Worm (Caenorhabditis elegans): ENCODE measurements around the gene B0563.6.

The B0563.6 gene

ce11 chrX:9103048-9103447 lies 34.5 kb upstream of the B0563.6 start:
- TF ChIP-seq cebp-1 (GFP tag; IDR thresholded peaks at IDR 0.05) (no peak), cebp-1 (tag; optimal IDR thresholded peaks at IDR 0.05) (no peak), fkh-3 (tag; optimal IDR thresholded peaks at IDR 0.05) (no peak), nhr-90 (tag; optimal IDR thresholded peaks at IDR 0.05) (no peak), lag-1 (GFP tag; IDR thresholded peaks at IDR 0.05) (no peak), snpc-1.1 (tag; optimal IDR thresholded peaks at IDR 0.05; ENCODE audit: insufficient read depth) (no peak), rpc-1 (optimal IDR thresholded peaks at IDR 0.05) (no peak), rpc-1 (tag; optimal IDR thresholded peaks at IDR 0.05) (no peak), hlh-12 (tag; optimal IDR thresholded peaks at IDR 0.05) (no peak), snpc-1.3 (tag; optimal IDR thresholded peaks at IDR 0.05; ENCODE audit: insufficient read depth) (no peak), mes-4 (tag; optimal IDR thresholded peaks at IDR 0.05) (no peak), egrh-3 (GFP tag; IDR thresholded peaks at IDR 0.05) (no peak), dox-1 (GFP tag; IDR thresholded peaks at IDR 0.05) (no peak), ztf-26 (tag; optimal IDR thresholded peaks at IDR 0.05) (no peak), chd-7 (tag; optimal IDR thresholded peaks at IDR 0.05) (no peak)

ce11 chrX:9103584-9103983 lies 33.9 kb upstream of the B0563.6 start:
- TF ChIP-seq D2030.7 (GFP tag; IDR thresholded peaks at IDR 0.05) (no peak), zfh-2 (GFP tag; conservative IDR thresholded peaks at IDR 0.05) (0 out of 2 replicates have a peak, but pooled peaks have one; percentile 17)

ce11 chrX:9104399-9104798 lies 33.1 kb upstream of the B0563.6 start:
- no peak for TF ChIP-seq ets-4 (GFP tag; optimal IDR thresholded peaks at IDR 0.05)
- no peak for TF ChIP-seq attf-3 (GFP tag; conservative IDR thresholded peaks at IDR 0.05)
- no peak for TF ChIP-seq dpl-1 (GFP tag; optimal IDR thresholded peaks at IDR 0.05)
- TF ChIP-seq ceh-91 (GFP tag; IDR thresholded peaks at IDR 0.05): no peak
- TF ChIP-seq rec-8 (tag; optimal IDR thresholded peaks at IDR 0.05): no peak
- no peak for TF ChIP-seq madf-3 (GFP tag; IDR thresholded peaks at IDR 0.05)
- no peak for TF ChIP-seq F22D6.2 (tag; optimal IDR thresholded peaks at IDR 0.05)
- TF ChIP-seq lin-40 (tag; optimal IDR thresholded peaks at IDR 0.05): no peak
- no peak for TF ChIP-seq rcor-1 (GFP tag; IDR thresholded peaks at IDR 0.05)
- no peak for TF ChIP-seq repo-1 (tag; optimal IDR thresholded peaks at IDR 0.05)
- no peak for TF ChIP-seq ztf-6 (GFP tag; IDR thresholded peaks at IDR 0.05)
- TF ChIP-seq die-1 (tag; optimal IDR thresholded peaks at IDR 0.05): no peak
- TF ChIP-seq nfya-1 (tag; optimal IDR thresholded peaks at IDR 0.05; ENCODE audit: borderline replicate concordance, insufficient read depth): no peak
- no peak for TF ChIP-seq tlf-1 (GFP tag; optimal IDR thresholded peaks at IDR 0.05)
- TF ChIP-seq F10E7.11 (tag; optimal IDR thresholded peaks at IDR 0.05): no peak
- no peak for TF ChIP-seq ekl-4 (GFP tag; IDR thresholded peaks at IDR 0.05)
- no peak for TF ChIP-seq F57C9.4 (tag; optimal IDR thresholded peaks at IDR 0.05)

- TF ChIP-seq ekl-4 (GFP tag; IDR thresholded peaks at IDR 0.05) (no peak), T26A5.8 (tag; optimal IDR thresholded peaks at IDR 0.05) (no peak), die-1 (tag; optimal IDR thresholded peaks at IDR 0.05) (no peak), Y53G8AR.9 (GFP tag; conservative IDR thresholded peaks at IDR 0.05) (no peak), ztf-3 (GFP tag; optimal IDR thresholded peaks at IDR 0.05) (no peak), sdz-38 (tag; optimal IDR thresholded peaks at IDR 0.05) (no peak), ZK185.1 (tag; optimal IDR thresholded peaks at IDR 0.05; ENCODE audit: poor library complexity, severe bottlenecking) (no peak), ccch-3 (GFP tag; optimal IDR thresholded peaks at IDR 0.05) (no peak), madf-8 (GFP tag; conservative IDR thresholded peaks at IDR 0.05) (no peak), attf-5 (GFP tag; optimal IDR thresholded peaks at IDR 0.05) (no peak), Y53F4B.3 (GFP tag; IDR thresholded peaks at IDR 0.05) (no peak), tlf-1 (GFP tag; optimal IDR thresholded peaks at IDR 0.05) (no peak), athp-1 (tag; optimal IDR thresholded peaks at IDR 0.05) (no peak)
Observed at ce11 chrX:9105075-9105474, 32.4 kb upstream of the B0563.6 start.
